Worm (Caenorhabditis elegans) whole organism, L1 larva: ENCODE results near the gene tmem-231.

Experiments
- C16A3.4 ChIP-seq: fragments of 150-350 bp; optimal IDR thresholded peaks from 2 replicates; lab custom pipeline; 2014; ENCODE audit warnings: missing biosample characterization, missing genetic modification characterization
- C34B4.2 ChIP-seq: sonication (generic microtip); optimal IDR thresholded peaks from 2 replicates; lab custom pipeline; 2017; ENCODE audit warnings: mild to moderate bottlenecking, missing genetic modification characterization, missing compliant biosample characterization
- F16B12.6 ChIP-seq: fragments of 150-350 bp; optimal IDR thresholded peaks from 2 replicates; lab custom pipeline; 2014; ENCODE audit warnings: missing biosample characterization, missing genetic modification characterization
- aha-1 ChIP-seq: fragments of 150-350 bp; optimal IDR thresholded peaks from 2 replicates; lab custom pipeline; 2014; ENCODE audit warnings: missing biosample characterization, missing genetic modification characterization
- ama-1 ChIP-seq: fragments of 150-350 bp; optimal IDR thresholded peaks from 2 replicates; lab custom pipeline; 2014
- blmp-1 ChIP-seq: fragments of 150-350 bp; optimal IDR thresholded peaks from 2 replicates; lab custom pipeline; 2014; ENCODE audit warnings: missing biosample characterization, missing genetic modification characterization
- ceh-63 ChIP-seq: fragments of 200-800 bp; sonication (Bioruptor generic); optimal IDR thresholded peaks from 2 replicates; lab custom pipeline; 2018; ENCODE audit warnings: mild to moderate bottlenecking, missing genetic modification characterization, missing compliant biosample characterization
- ceh-82 ChIP-seq, 3 experiments: fragments of 150-350 bp in 1 of 3; sonication (generic microtip) in 2 of 3; optimal IDR thresholded peaks; 2 replicates each; lab custom pipeline; 2014 to 2017; ENCODE audit warnings: missing biosample characterization in 3 of 3, missing genetic modification characterization in 3 of 3
- ceh-90 ChIP-seq: sonication (generic microtip); optimal IDR thresholded peaks from 2 replicates; lab custom pipeline; 2016; ENCODE audit warnings: missing genetic modification characterization, missing compliant biosample characterization
- ces-1 ChIP-seq: fragments of 150-350 bp; optimal IDR thresholded peaks from 2 replicates; lab custom pipeline; 2014; ENCODE audit warnings: missing biosample characterization, missing genetic modification reagents, missing genetic modification characterization
- dpl-1 ChIP-seq, 3 experiments: fragments of 150-350 bp in 2 of 3; sonication (generic microtip) in 1 of 3; optimal IDR thresholded peaks; 2 replicates each; lab custom pipeline; 2014 to 2017; ENCODE audit warnings: missing biosample characterization in 3 of 3, missing genetic modification characterization in 3 of 3, missing genetic modification reagents in 3 of 3
- efl-1 ChIP-seq, 4 experiments: fragments of 150-350 bp; optimal IDR thresholded peaks in 3 of 4; peaks in 1 of 4; 1 replicate in 1 of 4; 2 replicates in 3 of 4; lab custom pipeline; 2014; ENCODE audit warnings: missing biosample characterization in 2 of 4, missing genetic modification characterization in 2 of 4, missing genetic modification reagents in 2 of 4
- efl-3 ChIP-seq: fragments of 200-800 bp; sonication (Bioruptor generic); optimal IDR thresholded peaks from 2 replicates; lab custom pipeline; 2018; ENCODE audit warnings: mild to moderate bottlenecking, missing genetic modification characterization, missing compliant biosample characterization
- egl-13 ChIP-seq: sonication (generic microtip); optimal IDR thresholded peaks from 2 replicates; lab custom pipeline; 2016; ENCODE audit warnings: missing genotype, missing genetic modification reagents, missing genetic modification characterization, missing compliant biosample characterization
- ets-5 ChIP-seq: fragments of 200-800 bp; sonication (Bioruptor generic); IDR thresholded peaks from 2 replicates; pipeline ENCODE4 v1.3.6; 2022; ENCODE audit warnings: missing genetic modification characterization, missing compliant biosample characterization
- fkh-10 ChIP-seq: sonication (generic microtip); optimal IDR thresholded peaks from 2 replicates; lab custom pipeline; 2017; ENCODE audit warnings: missing biosample characterization, missing genetic modification reagents, missing genetic modification characterization
- fkh-4 ChIP-seq: sonication (generic microtip); optimal IDR thresholded peaks from 2 replicates; lab custom pipeline; 2016; ENCODE audit warnings: missing compliant biosample characterization, missing genetic modification characterization, borderline replicate concordance
- fos-1 ChIP-seq: fragments of 150-350 bp; optimal IDR thresholded peaks from 2 replicates; lab custom pipeline; 2014; ENCODE audit warnings: missing biosample characterization, missing genetic modification characterization
- hlh-4 ChIP-seq: sonication (generic microtip); optimal IDR thresholded peaks from 2 replicates; lab custom pipeline; 2016; ENCODE audit warnings: mild to moderate bottlenecking, missing genetic modification characterization, missing compliant biosample characterization
- isw-1 ChIP-seq: fragments of 200-800 bp; sonication (Bioruptor generic); IDR thresholded peaks from 2 replicates; pipeline ENCODE4 v1.3.6; 2022; ENCODE audit warnings: missing genetic modification characterization, missing compliant biosample characterization
- jun-1 ChIP-seq: fragments of 150-350 bp; optimal IDR thresholded peaks from 2 replicates; lab custom pipeline; 2014; ENCODE audit warnings: missing biosample characterization, missing genetic modification reagents, missing genetic modification characterization
- lin-14 ChIP-seq: fragments of 200-800 bp; sonication (Bioruptor generic); optimal IDR thresholded peaks from 2 replicates; lab custom pipeline; 2018; ENCODE audit warnings: mild to moderate bottlenecking, missing genetic modification characterization, moderate library complexity, missing compliant biosample characterization
- lin-15B ChIP-seq: fragments of 150-350 bp; sonication (generic microtip); optimal IDR thresholded peaks from 3 replicates; lab custom pipeline; 2014; ENCODE audit warnings: missing biosample characterization, missing genetic modification characterization
- lin-35 ChIP-seq, 2 experiments: fragments of 150-350 bp; optimal IDR thresholded peaks; 2 replicates each; lab custom pipeline; 2014; ENCODE audit warnings: missing biosample characterization in 2 of 2, missing genetic modification characterization in 2 of 2, missing genetic modification reagents in 2 of 2
- lin-39 ChIP-seq: fragments of 150-350 bp; optimal IDR thresholded peaks from 2 replicates; lab custom pipeline; 2014; ENCODE audit warnings: missing biosample characterization, missing genetic modification reagents, missing genetic modification characterization
- lir-3 ChIP-seq: sonication (generic microtip); optimal IDR thresholded peaks from 2 replicates; lab custom pipeline; 2016; ENCODE audit warnings: mild to moderate bottlenecking, missing genetic modification characterization, moderate library complexity, missing compliant biosample characterization; ENCODE audit not compliant: poor library complexity
- lsy-2 ChIP-seq, 2 experiments: fragments of 150-350 bp; optimal IDR thresholded peaks; 2 replicates each; lab custom pipeline; 2014; ENCODE audit warnings: missing biosample characterization in 2 of 2, missing genetic modification characterization in 2 of 2
- mab-9 ChIP-seq: fragments of 200-800 bp; sonication (Bioruptor generic); IDR thresholded peaks from 2 replicates; pipeline ENCODE4 v1.3.6; 2022; ENCODE audit warnings: missing genetic modification reagents, missing genetic modification characterization, missing compliant biosample characterization
- mep-1 ChIP-seq: fragments of 150-350 bp; optimal IDR thresholded peaks from 2 replicates; lab custom pipeline; 2014; ENCODE audit warnings: missing biosample characterization, missing genetic modification characterization
- nhr-11 ChIP-seq: fragments of 150-350 bp; optimal IDR thresholded peaks from 2 replicates; lab custom pipeline; 2014; ENCODE audit warnings: missing biosample characterization, missing genetic modification characterization
- nhr-20 ChIP-seq: sonication (generic microtip); optimal IDR thresholded peaks from 2 replicates; lab custom pipeline; 2016; ENCODE audit warnings: mild to moderate bottlenecking, missing genetic modification characterization, missing compliant biosample characterization
- nhr-28 ChIP-seq: fragments of 150-350 bp; optimal IDR thresholded peaks from 2 replicates; lab custom pipeline; 2014; ENCODE audit warnings: missing biosample characterization, missing genetic modification characterization
- nhr-71 ChIP-seq: sonication (generic microtip); optimal IDR thresholded peaks from 2 replicates; lab custom pipeline; 2016; ENCODE audit warnings: mild to moderate bottlenecking, missing genetic modification characterization, moderate library complexity, missing compliant biosample characterization
- nhr-76 ChIP-seq: sonication (generic microtip); optimal IDR thresholded peaks from 2 replicates; lab custom pipeline; 2017; ENCODE audit warnings: missing biosample characterization, missing genetic modification characterization
- nhr-77 ChIP-seq: fragments of 150-350 bp; optimal IDR thresholded peaks from 2 replicates; lab custom pipeline; 2014; ENCODE audit warnings: missing biosample characterization, missing genetic modification characterization
- nhr-84 ChIP-seq: sonication (generic microtip); optimal IDR thresholded peaks from 2 replicates; lab custom pipeline; 2017; ENCODE audit warnings: missing biosample characterization, missing genetic modification characterization
- nhr-85 ChIP-seq: sonication (generic microtip); peaks from one replicate; lab custom pipeline; 2016; ENCODE audit warnings: missing genetic modification characterization, inconsistent platforms, missing compliant biosample characterization
- nhr-90 ChIP-seq: sonication (generic microtip); optimal IDR thresholded peaks from 2 replicates; lab custom pipeline; 2016; ENCODE audit warnings: mild to moderate bottlenecking, missing genetic modification characterization, missing compliant biosample characterization; ENCODE audit not compliant: poor library complexity
- pax-3 ChIP-seq: fragments of 200-800 bp; sonication (Bioruptor generic); optimal IDR thresholded peaks from 2 replicates; lab custom pipeline; 2018; ENCODE audit warnings: mild to moderate bottlenecking, missing genetic modification characterization, moderate library complexity, missing compliant biosample characterization
- pqm-1 ChIP-seq: sonication (generic microtip); optimal IDR thresholded peaks from 3 replicates; lab custom pipeline; 2017; ENCODE audit warnings: missing biosample characterization, missing genetic modification characterization
- rnt-1 ChIP-seq: sonication (generic microtip); optimal IDR thresholded peaks from 2 replicates; lab custom pipeline; 2016; ENCODE audit warnings: mild to moderate bottlenecking, missing genetic modification characterization, moderate library complexity, missing compliant biosample characterization
- skn-1 ChIP-seq: fragments of 150-350 bp; optimal IDR thresholded peaks from 2 replicates; lab custom pipeline; 2014; ENCODE audit warnings: missing biosample characterization, missing genetic modification characterization
- snpc-4 ChIP-seq: fragments of 150-350 bp; optimal IDR thresholded peaks from 2 replicates; lab custom pipeline; 2014; ENCODE audit warnings: missing biosample characterization, missing genetic modification characterization
- snu-23 ChIP-seq: sonication (generic microtip); optimal IDR thresholded peaks from 2 replicates; lab custom pipeline; 2016; ENCODE audit warnings: missing genetic modification characterization, missing compliant biosample characterization
- sox-4 ChIP-seq: sonication (generic microtip); optimal IDR thresholded peaks from 2 replicates; lab custom pipeline; 2016; ENCODE audit warnings: missing genetic modification characterization, missing compliant biosample characterization
- sptf-1 ChIP-seq: fragments of 150-350 bp; optimal IDR thresholded peaks from 2 replicates; lab custom pipeline; 2014; ENCODE audit warnings: missing biosample characterization, missing genetic modification characterization
- swsn-7 ChIP-seq: sonication (generic microtip); optimal IDR thresholded peaks from 2 replicates; lab custom pipeline; 2016; ENCODE audit warnings: missing genetic modification characterization, missing compliant biosample characterization
- tbx-2 ChIP-seq: sonication (generic microtip); optimal IDR thresholded peaks from 2 replicates; lab custom pipeline; 2016; ENCODE audit warnings: missing genetic modification characterization, missing compliant biosample characterization
- unc-130 ChIP-seq: fragments of 150-350 bp; optimal IDR thresholded peaks from 2 replicates; lab custom pipeline; 2017; ENCODE audit warnings: missing biosample characterization, missing genetic modification characterization, inconsistent platforms
- unc-98 ChIP-seq: fragments of 200-800 bp; sonication (Bioruptor generic); IDR thresholded peaks from 2 replicates; pipeline ENCODE4 v1.3.6; 2022; ENCODE audit warnings: missing genetic modification characterization, missing compliant biosample characterization
- vab-15 ChIP-seq: sonication (generic microtip); optimal IDR thresholded peaks from 2 replicates; lab custom pipeline; 2017; ENCODE audit warnings: missing genotype, mild to moderate bottlenecking, missing genetic modification characterization, missing compliant biosample characterization
- xbp-1 ChIP-seq: sonication (generic microtip); optimal IDR thresholded peaks from 2 replicates; lab custom pipeline; 2016; ENCODE audit warnings: missing genetic modification characterization, missing compliant biosample characterization
- zip-4 ChIP-seq: fragments of 200-800 bp; sonication (Bioruptor generic); optimal IDR thresholded peaks from 2 replicates; lab custom pipeline; 2018; ENCODE audit warnings: mild to moderate bottlenecking, missing genetic modification characterization, moderate library complexity, missing compliant biosample characterization
- ztf-4 ChIP-seq: fragments of 150-350 bp; optimal IDR thresholded peaks from 2 replicates; lab custom pipeline; 2014; ENCODE audit warnings: missing biosample characterization, missing genetic modification characterization

The tmem-231 gene

ce11 chrIV:8379278-8379677, 47.3 kb upstream of the tmem-231 start, which contains the start of gene nap-1 (continued):
- TF ChIP-seq egl-13 (tag; lab: Kevin White, UChicago) = peak; percentile 23
- TF ChIP-seq ces-1 = no peak
- peak; percentile 78 for TF ChIP-seq rnt-1 (tag; lab: Kevin White, UChicago)
- TF ChIP-seq hlh-4 = no peak
- peak; percentile 71 for TF ChIP-seq nhr-85 (tag; lab: Kevin White, UChicago)
- peak; percentile 45 for TF ChIP-seq fos-1 (tag; lab: Kevin White, UChicago)
- TF ChIP-seq C34B4.2 (tag; lab: Kevin White, UChicago) = no peak
- peak; percentile 77 to 85 for TF ChIP-seq lin-35 (GFP tag; optimal IDR thresholded peaks at IDR 0.05; lab: Kevin White, UChicago)
- TF ChIP-seq C16A3.4 (tag; lab: Kevin White, UChicago) = peak; percentile 88
- TF ChIP-seq aha-1 = peak; percentile 42
- TF ChIP-seq lin-14 (GFP tag; lab: Kevin White, UChicago) = peak; percentile 84
- TF ChIP-seq lsy-2 (tag; optimal IDR thresholded peaks at IDR 0.05; lab: Kevin White, UChicago) = peak; percentile 84 to 93
- peak; percentile 65 to 86 (median 78) for TF ChIP-seq ceh-82 (tag; optimal IDR thresholded peaks at IDR 0.05; lab: Kevin White, UChicago)
- peak; percentile 61 for TF ChIP-seq nhr-90 (tag; lab: Kevin White, UChicago)
- TF ChIP-seq lin-15B (tag; lab: Kevin White, UChicago) = peak; percentile 58
- no peak for TF ChIP-seq nhr-76
- no peak for TF ChIP-seq ama-1 (lab: Kevin White, UChicago)
- TF ChIP-seq swsn-7 (tag; lab: Kevin White, UChicago) = peak; percentile 69
- peak; percentile 21 for TF ChIP-seq lir-3
- TF ChIP-seq mep-1 = peak; percentile 74
- peak; percentile 52 for TF ChIP-seq snpc-4 (tag; lab: Kevin White, UChicago)
- peak; percentile 66 for TF ChIP-seq tbx-2 (tag; lab: Kevin White, UChicago)
- peak; percentile 71 for TF ChIP-seq xbp-1 (tag; lab: Kevin White, UChicago)
- peak; percentile 59 to 78 (median 72) for TF ChIP-seq dpl-1 (GFP tag; optimal IDR thresholded peaks at IDR 0.05; lab: Kevin White, UChicago)
- TF ChIP-seq F16B12.6 (tag; lab: Kevin White, UChicago) = peak; percentile 47
- TF ChIP-seq snu-23 = peak; percentile 87
- no peak for TF ChIP-seq zip-4 (GFP tag; lab: Kevin White, UChicago)
- no peak for TF ChIP-seq fkh-4 (tag; lab: Kevin White, UChicago)
- TF ChIP-seq nhr-28 (tag; lab: Kevin White, UChicago) = no peak
- TF ChIP-seq isw-1 (GFP tag; lab: Robert Waterston, UW) = peak; percentile 59
- peak; percentile 61 for TF ChIP-seq nhr-77 (tag; lab: Kevin White, UChicago)
- TF ChIP-seq unc-130 (tag; lab: Kevin White, UChicago) = peak; percentile 85
- TF ChIP-seq efl-3 (GFP tag; lab: Kevin White, UChicago) = no peak
- TF ChIP-seq ceh-63 (GFP tag; lab: Kevin White, UChicago) = no peak
- no peak for TF ChIP-seq ets-5
- no peak for TF ChIP-seq sptf-1 (tag; lab: Kevin White, UChicago)
- no peak for TF ChIP-seq unc-98
- TF ChIP-seq vab-15 (tag; lab: Kevin White, UChicago) = no peak
- TF ChIP-seq pax-3 (tag; lab: Kevin White, UChicago) = no peak
- no peak for TF ChIP-seq lin-39 (tag; lab: Kevin White, UChicago)
- peak; percentile 41 for TF ChIP-seq pqm-1 (tag; lab: Kevin White, UChicago)
- TF ChIP-seq skn-1 (tag; lab: Kevin White, UChicago) = peak; percentile 77
- TF ChIP-seq blmp-1 (tag; lab: Kevin White, UChicago) = peak; percentile 77
- TF ChIP-seq sox-4 = no peak
- no peak for TF ChIP-seq ceh-90 (tag; lab: Kevin White, UChicago)
- TF ChIP-seq fkh-10 = no peak
- peak; percentile 81 for TF ChIP-seq efl-1 (optimal IDR thresholded peaks at IDR 0.05; lab: Kevin White, UChicago)
- TF ChIP-seq efl-1 (GFP tag; optimal IDR thresholded peaks at IDR 0.05 in 1 of 2; lab: Kevin White, UChicago) = peak; percentile 70 to 97
- TF ChIP-seq nhr-71 (tag; lab: Kevin White, UChicago) = peak; percentile 85
- peak; percentile 79 for TF ChIP-seq nhr-20 (tag; lab: Kevin White, UChicago)
- TF ChIP-seq nhr-84 (tag; lab: Kevin White, UChicago) = no peak
- no peak for TF ChIP-seq ztf-4 (tag; lab: Kevin White, UChicago)
- TF ChIP-seq nhr-11 (tag; lab: Kevin White, UChicago) = no peak
- no peak for TF ChIP-seq mab-9
- TF ChIP-seq jun-1 = peak; percentile 9
